Fruit fly (Drosophila melanogaster) whole organism, wandering third instar larva: ENCODE results near the gene CG15337.

ENCODE experiments used
- Dfd ChIP-seq: fragments of >200 bp; optimal IDR thresholded peaks from 2 replicates; lab custom pipeline; 2017; ENCODE audit warnings: missing biosample characterization, missing genetic modification characterization
- Rel ChIP-seq, 2 experiments: fragments of 200-800 bp; sonication (Bioruptor generic) in 1 of 2; optimal IDR thresholded peaks; 2 replicates in 1 of 2; 3 replicates in 1 of 2; lab custom pipeline; 2016 to 2019; ENCODE audit warnings: mild to moderate bottlenecking in 2 of 2, missing biosample characterization in 2 of 2, missing genetic modification characterization in 2 of 2, moderate library complexity in 1 of 2
- br ChIP-seq: fragments of 200-800 bp; sonication (Bioruptor generic); optimal IDR thresholded peaks from 2 replicates; lab custom pipeline; 2016; ENCODE audit warnings: missing biosample characterization, missing genetic modification characterization
- dmrt93B ChIP-seq: fragments of 200-800 bp; sonication (Bioruptor generic); optimal IDR thresholded peaks from 2 replicates; lab custom pipeline; 2018; ENCODE audit warnings: missing biosample characterization, mild to moderate bottlenecking, missing genetic modification characterization
- h ChIP-seq: fragments of 200-800 bp; sonication (Bioruptor generic); optimal IDR thresholded peaks from 3 replicates; lab custom pipeline; 2016; ENCODE audit warnings: missing biosample characterization, mild to moderate bottlenecking, missing genetic modification characterization
- pan ChIP-seq: fragments of >200 bp; optimal IDR thresholded peaks from 2 replicates; lab custom pipeline; 2017
- sage ChIP-seq: fragments of 200-800 bp; sonication (Bioruptor generic); optimal IDR thresholded peaks from 2 replicates; lab custom pipeline; 2016; ENCODE audit warnings: missing biosample characterization, mild to moderate bottlenecking, missing genetic modification characterization
- usp ChIP-seq: fragments of >200 bp; optimal IDR thresholded peaks from 2 replicates; lab custom pipeline; 2017; ENCODE audit warnings: missing biosample characterization, missing genetic modification characterization
- woc ChIP-seq: sonication (Bioruptor generic); optimal IDR thresholded peaks from 2 replicates; lab custom pipeline; 2016; ENCODE audit warnings: missing biosample characterization, mild to moderate bottlenecking, missing genetic modification characterization

DNA sequence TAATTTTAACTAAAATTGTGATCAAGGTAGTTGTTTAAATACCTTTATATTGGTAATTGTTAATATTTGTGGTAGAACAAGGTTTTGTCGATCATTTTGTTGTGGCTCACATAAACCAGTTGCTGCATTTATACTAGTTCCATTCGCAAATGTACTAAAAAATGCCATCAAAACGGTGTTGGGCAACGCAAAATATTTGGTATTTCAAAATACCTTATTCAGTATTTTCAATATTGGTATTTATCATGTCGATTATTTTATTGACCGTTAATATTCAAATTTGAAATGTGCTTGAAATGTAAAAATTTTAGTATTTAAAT is 17.1 kb downstream of the CG15337 start, which contains the start of gene slpr:
- TF ChIP-seq pan (lab: Kevin White, UChicago) (no peak), br (GFP tag; lab: Kevin White, UChicago) (no peak), sage (GFP tag; lab: Kevin White, UChicago) (no peak), Rel (GFP tag; optimal IDR thresholded peaks at IDR 0.05; lab: Kevin White, UChicago) (no peak), Rel (tag; optimal IDR thresholded peaks at IDR 0.05; lab: Kevin White, UChicago) (no peak), h (GFP tag; lab: Kevin White, UChicago) (no peak), woc (no peak), usp (no peak), Dfd (no peak), dmrt93B (GFP tag; lab: Kevin White, UChicago) (no peak)
